Fruit fly (Drosophila melanogaster) whole organism, embryonic: ENCODE results near the gene CG42514.
A peak's percentile ranks its signal among the peaks of the same experiment; 100 is the strongest.

Experiments used
- CG10267 ChIP-seq: fragments of 200-800 bp; sonication (Bioruptor generic); optimal IDR thresholded peaks from 2 replicates; lab custom pipeline; 2018; ENCODE audit warnings: missing biosample characterization, mild to moderate bottlenecking, missing genetic modification characterization, moderate library complexity
- CG10979 ChIP-seq: fragments of 200-800 bp; sonication (Bioruptor generic); optimal IDR thresholded peaks from 2 replicates; lab custom pipeline; 2018; ENCODE audit warnings: missing biosample characterization, mild to moderate bottlenecking, missing genetic modification characterization, moderate library complexity
- CG12391 ChIP-seq: fragments of 200-800 bp; sonication (Bioruptor generic); optimal IDR thresholded peaks from 3 replicates; lab custom pipeline; 2018; ENCODE audit warnings: missing biosample characterization, mild to moderate bottlenecking, missing genetic modification characterization, moderate library complexity
- CG15479 ChIP-seq: fragments of 200-800 bp; sonication (Bioruptor generic); optimal IDR thresholded peaks from 3 replicates; lab custom pipeline; 2019; ENCODE audit warnings: missing biosample characterization, mild to moderate bottlenecking, missing genetic modification characterization, moderate library complexity
- CG15696 ChIP-seq: fragments of 200-800 bp; sonication (Bioruptor generic); optimal IDR thresholded peaks from 2 replicates; lab custom pipeline; 2019; ENCODE audit warnings: missing biosample characterization, mild to moderate bottlenecking, missing genetic modification characterization, moderate library complexity
- CG17361 ChIP-seq: fragments of 200-800 bp; sonication (Bioruptor generic); IDR thresholded peaks from 3 replicates; pipeline ENCODE4 v1.3.6; 2022; ENCODE audit warnings: missing biosample characterization, missing genetic modification characterization
- CG18619 ChIP-seq: fragments of 200-800 bp; sonication (Bioruptor generic); optimal IDR thresholded peaks from 3 replicates; lab custom pipeline; 2017; ENCODE audit warnings: missing biosample characterization, mild to moderate bottlenecking, missing genetic modification characterization
- CG31441 ChIP-seq: fragments of 200-800 bp; sonication (Bioruptor generic); IDR thresholded peaks from 2 replicates; pipeline ENCODE4 v1.3.6; 2022; ENCODE audit warnings: missing biosample characterization, missing genetic modification characterization
- CG3407 ChIP-seq: fragments of 200-800 bp; sonication (Bioruptor generic); optimal IDR thresholded peaks from 2 replicates; lab custom pipeline; 2018; ENCODE audit warnings: missing biosample characterization, mild to moderate bottlenecking, missing genetic modification characterization
- CG6254 ChIP-seq: fragments of 200-800 bp; sonication (Bioruptor generic); optimal IDR thresholded peaks from 3 replicates; lab custom pipeline; 2017; ENCODE audit warnings: mild to moderate bottlenecking, missing biosample characterization, missing genetic modification reagents, missing genetic modification characterization
- CG6683 ChIP-seq: fragments of 200-800 bp; sonication (Bioruptor generic); optimal IDR thresholded peaks from 2 replicates; lab custom pipeline; 2017; ENCODE audit warnings: missing biosample characterization, mild to moderate bottlenecking, missing genetic modification characterization, missing genetic modification reagents
- CG7839 ChIP-seq: fragments of 200-800 bp; sonication (Bioruptor generic); optimal IDR thresholded peaks from 3 replicates; lab custom pipeline; 2018; ENCODE audit warnings: missing biosample characterization, mild to moderate bottlenecking, missing genetic modification characterization, moderate library complexity
- CG9727 ChIP-seq: fragments of 200-800 bp; sonication (Bioruptor generic); optimal IDR thresholded peaks from 3 replicates; lab custom pipeline; 2017; ENCODE audit warnings: missing biosample characterization, mild to moderate bottlenecking, missing genetic modification characterization
- Deaf1 ChIP-seq: fragments of 200-800 bp; optimal IDR thresholded peaks from 3 replicates; lab custom pipeline; 2019; ENCODE audit warnings: missing biosample characterization, mild to moderate bottlenecking, missing genetic modification characterization, moderate library complexity
- Dip2 ChIP-seq: fragments of 200-800 bp; sonication (Bioruptor generic); IDR thresholded peaks from 2 replicates; pipeline ENCODE4 v1.3.6; 2022; ENCODE audit warnings: missing biosample characterization, missing genetic modification characterization
- Drgx ChIP-seq: fragments of 200-800 bp; sonication (Bioruptor generic); IDR thresholded peaks from 2 replicates; pipeline ENCODE4 v1.3.6; 2022; ENCODE audit warnings: missing biosample characterization, missing genetic modification characterization
- Kr ChIP-seq: fragments of 200-800 bp; sonication (Bioruptor generic); optimal IDR thresholded peaks from 2 replicates; lab custom pipeline; 2017; ENCODE audit warnings: missing biosample characterization, mild to moderate bottlenecking, missing genetic modification characterization
- Meics ChIP-seq: fragments of 200-800 bp; sonication (Bioruptor generic); optimal IDR thresholded peaks from 2 replicates; lab custom pipeline; 2017; ENCODE audit warnings: missing biosample characterization, mild to moderate bottlenecking, missing genetic modification characterization
- Pdp1 ChIP-seq, 2 experiments: fragments of 200-800 bp; sonication (Bioruptor generic); optimal IDR thresholded peaks; 3 replicates each; lab custom pipeline; 2016; ENCODE audit warnings: missing biosample characterization in 2 of 2, missing genetic modification characterization in 2 of 2, mild to moderate bottlenecking in 1 of 2, moderate library complexity in 1 of 2
- Side ChIP-seq: fragments of 200-800 bp; sonication (Bioruptor generic); optimal IDR thresholded peaks from 2 replicates; lab custom pipeline; 2016; ENCODE audit warnings: missing biosample characterization, missing genetic modification characterization
- Sry-δ ChIP-seq: fragments of 200-800 bp; sonication (Bioruptor generic); optimal IDR thresholded peaks from 2 replicates; lab custom pipeline; 2016; ENCODE audit warnings: missing biosample characterization, missing genetic modification characterization
- Trl ChIP-seq, 3 experiments: fragments of >200 bp in 2 of 3; fragments of 200-800 bp in 1 of 3; sonication (Bioruptor generic) in 1 of 3; optimal IDR thresholded peaks; 2 replicates in 1 of 3; 3 replicates in 2 of 3; lab custom pipeline; 2016 to 2017; ENCODE audit warnings: missing biosample characterization in 1 of 3, missing genetic modification characterization in 1 of 3
- Xbp1 ChIP-seq: fragments of 200-800 bp; sonication (Bioruptor generic); optimal IDR thresholded peaks from 3 replicates; lab custom pipeline; 2016; ENCODE audit warnings: missing biosample characterization, mild to moderate bottlenecking, missing genetic modification characterization
- ac ChIP-seq: fragments of 200-800 bp; sonication (Bioruptor generic); optimal IDR thresholded peaks from 3 replicates; lab custom pipeline; 2017; ENCODE audit warnings: missing biosample characterization, mild to moderate bottlenecking, missing genetic modification characterization
- ato ChIP-seq: fragments of 200-800 bp; sonication (Bioruptor generic); IDR thresholded peaks from 2 replicates; pipeline ENCODE4 v1.3.6; 2022; ENCODE audit warnings: missing biosample characterization, missing genetic modification characterization; ENCODE audit not compliant: partially characterized antibody
- bsh ChIP-seq, 2 experiments: fragments of 200-800 bp; sonication (Bioruptor generic); optimal IDR thresholded peaks; 2 replicates each; lab custom pipeline; 2017 to 2018; ENCODE audit warnings: mild to moderate bottlenecking in 2 of 2, missing biosample characterization in 2 of 2, missing genetic modification characterization in 2 of 2, moderate library complexity in 1 of 2
- cato ChIP-seq: fragments of 200-800 bp; sonication (Bioruptor generic); optimal IDR thresholded peaks from 2 replicates; lab custom pipeline; 2016; ENCODE audit warnings: missing biosample characterization, missing genetic modification characterization, borderline replicate concordance
- ci ChIP-seq: fragments of 200-800 bp; sonication (Bioruptor generic); IDR thresholded peaks from 3 replicates; pipeline ENCODE4 v1.3.6; 2022; ENCODE audit warnings: missing biosample characterization, missing genetic modification characterization
- crol ChIP-seq: fragments of 200-800 bp; sonication (Bioruptor generic); IDR thresholded peaks from 2 replicates; pipeline ENCODE4 v1.3.6; 2022; ENCODE audit warnings: missing biosample characterization, missing genetic modification characterization
- dmrt99B ChIP-seq: fragments of 200-800 bp; sonication (Bioruptor generic); optimal IDR thresholded peaks from 2 replicates; lab custom pipeline; 2018; ENCODE audit warnings: missing biosample characterization, mild to moderate bottlenecking, missing genetic modification characterization, moderate library complexity
- dysf ChIP-seq: fragments of 200-800 bp; sonication (Bioruptor generic); IDR thresholded peaks from 3 replicates; pipeline ENCODE4 v1.3.6; 2022; ENCODE audit warnings: missing biosample characterization, missing genetic modification characterization
- gcm2 ChIP-seq: fragments of 200-800 bp; sonication (Bioruptor generic); optimal IDR thresholded peaks from 2 replicates; lab custom pipeline; 2016; ENCODE audit warnings: missing biosample characterization, missing genetic modification characterization
- grau ChIP-seq: fragments of 200-800 bp; optimal IDR thresholded peaks from 3 replicates; lab custom pipeline; 2019; ENCODE audit warnings: missing biosample characterization, mild to moderate bottlenecking, missing genetic modification characterization, moderate library complexity
- kah ChIP-seq: fragments of 200-800 bp; sonication (Bioruptor generic); optimal IDR thresholded peaks from 2 replicates; lab custom pipeline; 2018; ENCODE audit warnings: missing biosample characterization, mild to moderate bottlenecking, missing genetic modification characterization
- kni ChIP-seq: fragments of 200-800 bp; sonication (Bioruptor generic); optimal IDR thresholded peaks from 3 replicates; lab custom pipeline; 2017; ENCODE audit warnings: mild to moderate bottlenecking, missing biosample characterization, missing genetic modification reagents, missing genetic modification characterization
- nmo ChIP-seq: fragments of 200-800 bp; sonication (Bioruptor generic); optimal IDR thresholded peaks from 2 replicates; lab custom pipeline; 2018; ENCODE audit warnings: missing biosample characterization, mild to moderate bottlenecking, missing genetic modification characterization, moderate library complexity
- pan ChIP-seq, 4 experiments: fragments of >200 bp in 3 of 4; fragments of 200-800 bp in 1 of 4; sonication (Bioruptor generic) in 1 of 4; optimal IDR thresholded peaks in 3 of 4; IDR thresholded peaks in 1 of 4; 2 replicates each; pipeline versions ENCODE4 v1.3.6 to Lab custom; 2017 to 2022; ENCODE audit warnings: missing biosample characterization in 2 of 4, missing genetic modification characterization in 2 of 4, mixed read lengths in 1 of 4
- pros ChIP-seq: fragments of 200-800 bp; sonication (Bioruptor generic); optimal IDR thresholded peaks from 3 replicates; lab custom pipeline; 2019; ENCODE audit warnings: missing biosample characterization, mild to moderate bottlenecking, missing genetic modification characterization, moderate library complexity
- sens ChIP-seq: fragments of 200-800 bp; sonication (Bioruptor generic); peaks from one replicate; lab custom pipeline; 2016; ENCODE audit warnings: missing biosample characterization, missing genetic modification characterization
- sim ChIP-seq: fragments of 200-800 bp; sonication (Bioruptor generic); IDR thresholded peaks from 2 replicates; pipeline ENCODE4 v1.3.6; 2022; ENCODE audit warnings: missing biosample characterization, missing genetic modification characterization
- slbo ChIP-seq: fragments of 200-800 bp; sonication (Bioruptor generic); IDR thresholded peaks from 2 replicates; pipeline ENCODE4 v1.3.6; 2022; ENCODE audit warnings: missing biosample characterization, missing genetic modification characterization
- sob ChIP-seq: fragments of 200-800 bp; sonication (Bioruptor generic); IDR thresholded peaks from 2 replicates; pipeline ENCODE4 v1.3.6; 2022; ENCODE audit warnings: missing biosample characterization, missing genetic modification characterization
- stwl ChIP-seq: fragments of 200-800 bp; sonication (Bioruptor generic); optimal IDR thresholded peaks from 3 replicates; lab custom pipeline; 2018; ENCODE audit warnings: missing biosample characterization, mild to moderate bottlenecking, missing genetic modification characterization, moderate library complexity
- twi ChIP-seq: fragments of 200-800 bp; optimal IDR thresholded peaks from 2 replicates; lab custom pipeline; 2019; ENCODE audit warnings: missing biosample characterization, mild to moderate bottlenecking, missing genetic modification characterization, moderate library complexity
- unc-4 ChIP-seq: fragments of 200-800 bp; sonication (Bioruptor generic); IDR thresholded peaks from 2 replicates; pipeline ENCODE4 v1.3.6; 2022; ENCODE audit warnings: missing biosample characterization, missing genetic modification characterization; ENCODE audit not compliant: partially characterized antibody
- usp ChIP-seq: fragments of >200 bp; optimal IDR thresholded peaks from 2 replicates; lab custom pipeline; 2017; ENCODE audit warnings: missing biosample characterization, missing genetic modification characterization
- zen ChIP-seq: fragments of 200-800 bp; sonication (Bioruptor generic); optimal IDR thresholded peaks from 3 replicates; lab custom pipeline; 2018; ENCODE audit warnings: missing biosample characterization, mild to moderate bottlenecking, missing genetic modification characterization, moderate library complexity

CG42514 gene

dm6 chr3L:16476709-16477119 lies 19.3 kb downstream of the CG42514 start (continued):
- TF ChIP-seq stwl (tag; lab: Kevin White, UChicago): no peak
- no peak for TF ChIP-seq cato (GFP tag; lab: Kevin White, UChicago)
- TF ChIP-seq dysf (GFP tag; lab: Robert Waterston, UW): no peak
- TF ChIP-seq CG10979: peak; percentile 34
- no peak for TF ChIP-seq slbo
- TF ChIP-seq CG7839: peak; percentile 8
- TF ChIP-seq grau (tag; lab: Kevin White, UChicago): peak; percentile 30
- TF ChIP-seq nmo (GFP tag; lab: Kevin White, UChicago): peak; percentile 16
- peak; percentile 7 for TF ChIP-seq CG15696
- TF ChIP-seq gcm2 (GFP tag; lab: Kevin White, UChicago): no peak
- peak; percentile 26 for TF ChIP-seq Meics (GFP tag; lab: Kevin White, UChicago)
- TF ChIP-seq Deaf1 (tag; lab: Kevin White, UChicago): no peak
- TF ChIP-seq CG10267 (tag; lab: Kevin White, UChicago): peak; percentile 2
- peak; percentile 5 for TF ChIP-seq CG9727
- peak; percentile 14 to 64 for TF ChIP-seq bsh (GFP tag; optimal IDR thresholded peaks at IDR 0.05; lab: Kevin White, UChicago)
- 0 out of 2 replicates have a peak, but pooled peaks have one; percentile 14 for TF ChIP-seq CG31441 (GFP tag; lab: Robert Waterston, UW)
- peak; percentile 24 for TF ChIP-seq dmrt99B (tag; lab: Kevin White, UChicago)
- peak; percentile 63; the same call in 1 of the 2 replicates for TF ChIP-seq Drgx (GFP tag; lab: Robert Waterston, UW)
- peak; percentile 17 for TF ChIP-seq CG12391
- 0 out of 3 replicates have a peak, but pooled peaks have one; percentile 42 for TF ChIP-seq CG17361 (GFP tag; lab: Robert Waterston, UW)
- TF ChIP-seq, all 482 proteins: peak for 24

- TF ChIP-seq Sry-δ (no peak), sens (GFP tag; lab: Kevin White, UChicago) (peak; percentile 47), ci (GFP tag; lab: Robert Waterston, UW) (peak; percentile 35; the same call in 1 of the 3 replicates), Xbp1 (GFP tag; lab: Kevin White, UChicago) (no peak), CG6254 (no peak), Trl (optimal IDR thresholded peaks at IDR 0.05; lab: Kevin White, UChicago) (no peak), Trl (GFP tag; optimal IDR thresholded peaks at IDR 0.05; lab: Kevin White, UChicago) (no peak), CG15479 (GFP tag; lab: Kevin White, UChicago) (peak; percentile 76), usp (GFP tag; lab: Kevin White, UChicago) (no peak), slbo (no peak), Dip2 (GFP tag; lab: Robert Waterston, UW) (no peak), pros (GFP tag; lab: Kevin White, UChicago) (peak; percentile 0), CG18619 (no peak), Pdp1 (GFP tag; optimal IDR thresholded peaks at IDR 0.05; lab: Kevin White, UChicago) (peak in 1 of 2 experiments; percentile 24), Side (GFP tag; lab: Kevin White, UChicago) (no peak), unc-4 (no peak), zen (peak; percentile 84), kni (GFP tag; lab: Kevin White, UChicago) (peak; percentile 61), CG6683 (GFP tag; lab: Kevin White, UChicago) (no peak), kah (GFP tag; lab: Kevin White, UChicago) (peak; percentile 90), sim (GFP tag; lab: Robert Waterston, UW) (no peak), ac (GFP tag; lab: Kevin White, UChicago) (peak; percentile 7), pan (optimal IDR thresholded peaks at IDR 0.05; lab: Kevin White, UChicago) (no peak), pan (GFP tag; optimal IDR thresholded peaks at IDR 0.05 in 1 of 2, IDR thresholded peaks at IDR 0.05 in 1 of 2) (no peak), ato (GFP tag; lab: Robert Waterston, UW) (no peak), CG3407 (GFP tag; lab: Kevin White, UChicago) (no peak), twi (tag; lab: Kevin White, UChicago) (peak; percentile 90), sob (GFP tag; lab: Robert Waterston, UW) (no peak), Kr (GFP tag; lab: Kevin White, UChicago) (peak; percentile 77), crol (peak; percentile 73)
These were observed 20.4 kb downstream of the CG42514 start for dm6 chr3L:16475518-16476126.
